Fruit fly (Drosophila melanogaster) whole organism, embryonic: Measurements from ENCODE around the gene Dop1R2.

Experiments
- Adf1 ChIP-seq: fragments of 200-800 bp; sonication (Bioruptor generic); IDR thresholded peaks from 2 replicates; pipeline ENCODE4 v1.3.6; 2022; ENCODE audit warnings: missing biosample characterization, missing genetic modification characterization
- Aef1 ChIP-seq: fragments of 200-800 bp; sonication (Bioruptor generic); IDR thresholded peaks from 3 replicates; pipeline ENCODE4 v1.3.6; 2022; ENCODE audit warnings: missing biosample characterization, missing genetic modification characterization
- CG10209 ChIP-seq: fragments of 200-800 bp; sonication (Bioruptor generic); optimal IDR thresholded peaks from 3 replicates; lab custom pipeline; 2017; ENCODE audit warnings: missing biosample characterization, mild to moderate bottlenecking, missing genetic modification characterization, missing genetic modification reagents
- CG2889 ChIP-seq: fragments of 200-800 bp; sonication (Bioruptor generic); IDR thresholded peaks from 3 replicates; pipeline ENCODE4 v1.3.6; 2022; ENCODE audit warnings: missing biosample characterization, missing genetic modification characterization
- CG4854 ChIP-seq: fragments of 200-800 bp; sonication (Bioruptor generic); optimal IDR thresholded peaks from 2 replicates; lab custom pipeline; 2016; ENCODE audit warnings: missing biosample characterization, missing genetic modification characterization, inconsistent platforms
- CG5245 ChIP-seq: fragments of 200-800 bp; sonication (Bioruptor generic); optimal IDR thresholded peaks from 3 replicates; lab custom pipeline; 2016; ENCODE audit warnings: missing biosample characterization, missing genetic modification characterization
- CG6175 ChIP-seq: fragments of 200-800 bp; sonication (Bioruptor generic); IDR thresholded peaks from 3 replicates; pipeline ENCODE4 v1.3.6; 2022; ENCODE audit warnings: missing biosample characterization, missing genetic modification characterization
- CkIIα-i1 ChIP-seq: fragments of 200-800 bp; sonication (Bioruptor generic); IDR thresholded peaks from 2 replicates; pipeline ENCODE4 v1.3.6; 2022; ENCODE audit warnings: missing biosample characterization, missing genetic modification characterization
- Dad ChIP-seq: fragments of 200-800 bp; sonication (Bioruptor generic); optimal IDR thresholded peaks from 3 replicates; lab custom pipeline; 2016; ENCODE audit warnings: missing biosample characterization, missing genetic modification characterization
- al ChIP-seq: fragments of 200-800 bp; sonication (Bioruptor generic); IDR thresholded peaks from 2 replicates; pipeline ENCODE4 v1.3.6; 2022; ENCODE audit warnings: missing biosample characterization, missing genetic modification characterization
- ewg ChIP-seq: fragments of 200-800 bp; sonication (Bioruptor generic); optimal IDR thresholded peaks from 3 replicates; lab custom pipeline; 2017; ENCODE audit warnings: mild to moderate bottlenecking, missing biosample characterization, missing genetic modification reagents, missing genetic modification characterization
- fd3F ChIP-seq: fragments of 200-800 bp; sonication (Bioruptor generic); optimal IDR thresholded peaks from 2 replicates; lab custom pipeline; 2018; ENCODE audit warnings: missing biosample characterization, mild to moderate bottlenecking, missing genetic modification characterization, moderate library complexity
- gem ChIP-seq: fragments of 200-800 bp; sonication (Bioruptor generic); optimal IDR thresholded peaks from 2 replicates; lab custom pipeline; 2019; ENCODE audit warnings: missing biosample characterization, mild to moderate bottlenecking, missing genetic modification characterization, moderate library complexity
- nau ChIP-seq: fragments of 200-800 bp; sonication (Bioruptor generic); optimal IDR thresholded peaks from 3 replicates; lab custom pipeline; 2017; ENCODE audit warnings: missing biosample characterization, mild to moderate bottlenecking, missing genetic modification characterization, missing genetic modification reagents
- sob ChIP-seq: fragments of 200-800 bp; sonication (Bioruptor generic); IDR thresholded peaks from 2 replicates; pipeline ENCODE4 v1.3.6; 2022; ENCODE audit warnings: missing biosample characterization, missing genetic modification characterization

The Dop1R2 gene

dm6 chr3R:29581420-29581819 is 78.4 kb downstream of the Dop1R2 start (continued):
- TF ChIP-seq nau (GFP tag; lab: Kevin White, UChicago) (no peak), CG10209 (peak; percentile 37), fd3F (GFP tag; lab: Kevin White, UChicago) (no peak), CG5245 (GFP tag; lab: Kevin White, UChicago) (no peak), gem (peak; percentile 70), sob (GFP tag; lab: Robert Waterston, UW) (no peak), ewg (GFP tag; lab: Kevin White, UChicago) (peak; percentile 6), Aef1 (GFP tag; lab: Robert Waterston, UW) (no peak), CG2889 (GFP tag; lab: Robert Waterston, UW) (no peak), CG6175 (GFP tag; lab: Robert Waterston, UW) (no peak), CG4854 (GFP tag; lab: Kevin White, UChicago) (no peak), Adf1 (no peak), al (GFP tag; lab: Robert Waterston, UW) (no peak), CkIIα-i1 (GFP tag; lab: Robert Waterston, UW) (no peak), Dad (GFP tag; lab: Kevin White, UChicago) (no peak)
- TF ChIP-seq, all 482 proteins: peak for 110
